Worm (Caenorhabditis elegans): Measurements from ENCODE around the gene F42F12.14.

The F42F12.14 gene

ce11 chrX:12313779-12314178 is 34.6 kb upstream of the F42F12.14 start:
- TF ChIP-seq npax-4 (tag; optimal IDR thresholded peaks at IDR 0.05) (no peak), rnt-1 (tag; optimal IDR thresholded peaks at IDR 0.05) (no peak), F13H6.1 (tag; optimal IDR thresholded peaks at IDR 0.05) (no peak), ceh-48 (tag; optimal IDR thresholded peaks at IDR 0.05) (no peak), ceh-18 (tag; optimal IDR thresholded peaks at IDR 0.05) (no peak), elt-4 (tag; optimal IDR thresholded peaks at IDR 0.05) (no peak), K02D7.2 (tag; optimal IDR thresholded peaks at IDR 0.05) (no peak), ceh-31 (tag; optimal IDR thresholded peaks at IDR 0.05) (no peak)

DNA sequence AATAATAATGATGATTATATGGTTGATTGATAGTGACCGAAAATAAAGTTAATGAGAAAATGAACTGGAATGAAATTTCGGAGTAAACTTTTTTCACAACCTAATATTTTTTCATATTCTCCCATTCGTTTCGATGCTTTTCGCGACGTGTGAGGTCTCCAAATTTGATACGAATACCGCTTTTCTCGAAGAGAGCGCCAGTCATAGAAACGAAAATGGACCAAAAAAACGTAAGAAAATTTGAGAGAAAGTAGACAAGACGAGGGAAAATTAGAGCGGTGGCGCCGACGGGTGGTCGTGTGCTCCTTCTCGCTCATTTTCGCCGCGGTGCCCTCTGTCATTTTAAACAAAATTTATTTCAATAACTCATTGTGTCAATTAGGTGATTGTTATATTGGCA is 34.0 kb upstream of the F42F12.14 start:
- TF ChIP-seq ref-2 (tag; optimal IDR thresholded peaks at IDR 0.05), result no peak
- no peak for TF ChIP-seq nhr-11 (tag; optimal IDR thresholded peaks at IDR 0.05)
- TF ChIP-seq fkh-6 (tag; optimal IDR thresholded peaks at IDR 0.05), result no peak
- TF ChIP-seq ceh-30 (tag; optimal IDR thresholded peaks at IDR 0.05), result no peak
- TF ChIP-seq ceh-18 (tag; optimal IDR thresholded peaks at IDR 0.05), result no peak
- TF ChIP-seq odd-2 (tag; optimal IDR thresholded peaks at IDR 0.05), result no peak
- TF ChIP-seq mec-3 (tag; optimal IDR thresholded peaks at IDR 0.05; ENCODE audit: borderline replicate concordance), result no peak
- no peak for TF ChIP-seq zip-5 (tag; optimal IDR thresholded peaks at IDR 0.05)
- no peak for TF ChIP-seq ama-1 (optimal IDR thresholded peaks at IDR 0.05)
- TF ChIP-seq rnt-1 (tag; optimal IDR thresholded peaks at IDR 0.05), result no peak
- no peak for TF ChIP-seq C38D4.7 (GFP tag; optimal IDR thresholded peaks at IDR 0.05)
- TF ChIP-seq unc-86 (tag; optimal IDR thresholded peaks at IDR 0.05), result no peak
- no peak for TF ChIP-seq pat-9 (tag; optimal IDR thresholded peaks at IDR 0.05)
- TF ChIP-seq hlh-13 (GFP tag; optimal IDR thresholded peaks at IDR 0.05), result no peak

ce11 chrX:12315268-12315667 is 33.2 kb upstream of the F42F12.14 start, which contains the start of gene xtr-2:
Gene xtr-2 (plus strand): TSS chrX:12315568.
- TF ChIP-seq unc-3 (GFP tag; conservative IDR thresholded peaks at IDR 0.05) (no peak), unc-3 (tag; optimal IDR thresholded peaks at IDR 0.05) (no peak), odd-2 (tag; optimal IDR thresholded peaks at IDR 0.05) (no peak), pros-1 (tag; optimal IDR thresholded peaks at IDR 0.05) (no peak), hlh-30 (tag; optimal IDR thresholded peaks at IDR 0.05; ENCODE audit: insufficient read depth) (no peak), hlh-13 (GFP tag; optimal IDR thresholded peaks at IDR 0.05) (no peak), ceh-34 (tag; optimal IDR thresholded peaks at IDR 0.05) (no peak), ceh-14 (tag; optimal IDR thresholded peaks at IDR 0.05) (no peak), madf-2 (tag; optimal IDR thresholded peaks at IDR 0.05) (no peak), hlh-8 (tag; optimal IDR thresholded peaks at IDR 0.05) (no peak), C38D4.7 (GFP tag; optimal IDR thresholded peaks at IDR 0.05) (no peak), T23F11.4 (GFP tag; optimal IDR thresholded peaks at IDR 0.05) (no peak), C08G9.2 (tag; optimal IDR thresholded peaks at IDR 0.05) (no peak)

ce11 chrX:12317560-12317959 is 30.9 kb upstream of the F42F12.14 start:
- TF ChIP-seq madf-2 (tag; optimal IDR thresholded peaks at IDR 0.05), result no peak

- no peak for TF ChIP-seq gmeb-2 (tag; optimal IDR thresholded peaks at IDR 0.05)
- peak; percentile 49 for TF ChIP-seq unc-55 (GFP tag; optimal IDR thresholded peaks at IDR 0.05)
- no peak for TF ChIP-seq nhr-11 (tag; optimal IDR thresholded peaks at IDR 0.05)
- TF ChIP-seq pha-2 (tag; optimal IDR thresholded peaks at IDR 0.05), result no peak
- TF ChIP-seq pha-4 (tag; optimal IDR thresholded peaks at IDR 0.05), result no peak
- TF ChIP-seq ceh-34 (tag; optimal IDR thresholded peaks at IDR 0.05), result no peak
- TF ChIP-seq tbx-2 (tag; optimal IDR thresholded peaks at IDR 0.05), result peak; percentile 35
- no peak for TF ChIP-seq unc-86 (tag; optimal IDR thresholded peaks at IDR 0.05)
- peak; percentile 26 for TF ChIP-seq elt-2 (tag; optimal IDR thresholded peaks at IDR 0.05)
These were observed 27.7 kb upstream of the F42F12.14 start, which contains the start of gene ceh-40 for ce11 chrX:12320737-12321136. Gene ceh-40 (minus strand): TSS chrX:12320777.

Data from whole organism, late embryonic.